Worm (Caenorhabditis elegans) whole organism, L4 larva: Measurements from ENCODE around the gene gck-4.

Source experiments
- egl-27 ChIP-seq: sonication (generic microtip); optimal IDR thresholded peaks from 3 replicates; lab custom pipeline; 2017; ENCODE audit warnings: missing biosample characterization, missing genetic modification reagents, missing genetic modification characterization
- nhr-76 ChIP-seq: fragments of 150-350 bp; optimal IDR thresholded peaks from 2 replicates; lab custom pipeline; 2014; ENCODE audit warnings: missing biosample characterization, missing genetic modification characterization
- pha-4 ChIP-seq, 2 experiments: fragments of 150-350 bp in 1 of 2; fragments of 200-800 bp in 1 of 2; sonication (Bioruptor generic) in 1 of 2; IDR thresholded peaks in 1 of 2; optimal IDR thresholded peaks in 1 of 2; 2 replicates each; pipeline versions ENCODE4 v1.3.6 to Lab custom; 2014 to 2022; ENCODE audit warnings: missing genetic modification characterization in 2 of 2, missing genetic modification reagents in 2 of 2, missing biosample characterization in 1 of 2, missing compliant biosample characterization in 1 of 2
- ztf-11 ChIP-seq: fragments of 150-350 bp; optimal IDR thresholded peaks from 2 replicates; lab custom pipeline; 2014; ENCODE audit warnings: missing biosample characterization, missing genetic modification characterization

ce11 chrX:13729724-13730123, 52.7 kb downstream of the gck-4 start:
- TF ChIP-seq nhr-76: no peak
- TF ChIP-seq pha-4 (GFP tag; IDR thresholded peaks at IDR 0.05; lab: Robert Waterston, UW): peak; percentile 79; the same call in 1 of the 2 replicates
- no peak for TF ChIP-seq pha-4 (tag; optimal IDR thresholded peaks at IDR 0.05; lab: Kevin White, UChicago)
- TF ChIP-seq ztf-11: no peak
- TF ChIP-seq egl-27 (tag; lab: Kevin White, UChicago): no peak
